Fruit fly (Drosophila melanogaster) whole organism, embryonic: ENCODE results near the gene DNAlig4.

ENCODE experiments used
- Atf6 ChIP-seq: fragments of 200-800 bp; sonication (Bioruptor generic); IDR thresholded peaks from 2 replicates; pipeline ENCODE4 v1.3.6; 2022; ENCODE audit warnings: missing biosample characterization, missing genetic modification characterization
- B-H2 ChIP-seq: fragments of 200-800 bp; sonication (Bioruptor generic); optimal IDR thresholded peaks from 2 replicates; lab custom pipeline; 2018; ENCODE audit warnings: missing biosample characterization, mild to moderate bottlenecking, missing genetic modification characterization
- CG1024 ChIP-seq: fragments of 200-800 bp; sonication (Bioruptor generic); IDR thresholded peaks from 2 replicates; pipeline ENCODE4 v1.3.6; 2022; ENCODE audit warnings: missing biosample characterization, missing genetic modification characterization
- CG10462 ChIP-seq: fragments of 200-800 bp; sonication (Bioruptor generic); optimal IDR thresholded peaks from 2 replicates; lab custom pipeline; 2016; ENCODE audit warnings: missing biosample characterization, missing genetic modification characterization
- CG10543 ChIP-seq: fragments of 200-800 bp; sonication (Bioruptor generic); optimal IDR thresholded peaks from 3 replicates; lab custom pipeline; 2017; ENCODE audit warnings: missing biosample characterization, mild to moderate bottlenecking, missing genetic modification characterization, moderate library complexity
- CG11093 ChIP-seq: fragments of 200-800 bp; sonication (Bioruptor generic); IDR thresholded peaks from 3 replicates; pipeline ENCODE4 v1.3.6; 2022; ENCODE audit warnings: missing biosample characterization, missing genetic modification characterization
- CG1233 ChIP-seq: fragments of 200-800 bp; sonication (Bioruptor generic); optimal IDR thresholded peaks from 4 replicates; lab custom pipeline; 2018; ENCODE audit warnings: missing biosample characterization, mild to moderate bottlenecking, missing genetic modification characterization
- CG12769 ChIP-seq: fragments of 200-800 bp; sonication (Bioruptor generic); optimal IDR thresholded peaks from 2 replicates; lab custom pipeline; 2019; ENCODE audit warnings: missing biosample characterization, mild to moderate bottlenecking, missing genetic modification characterization, moderate library complexity
- CG15601 ChIP-seq: fragments of 200-800 bp; sonication (Bioruptor generic); optimal IDR thresholded peaks from 3 replicates; lab custom pipeline; 2019; ENCODE audit warnings: missing biosample characterization, mild to moderate bottlenecking, missing genetic modification characterization, moderate library complexity
- CG17385 ChIP-seq: fragments of 200-800 bp; sonication (Bioruptor generic); optimal IDR thresholded peaks from 3 replicates; lab custom pipeline; 2018; ENCODE audit warnings: missing biosample characterization, mild to moderate bottlenecking, missing genetic modification characterization
- CG1792 ChIP-seq: fragments of 200-800 bp; sonication (Bioruptor generic); optimal IDR thresholded peaks from 2 replicates; lab custom pipeline; 2016; ENCODE audit warnings: missing biosample characterization, missing genetic modification characterization
- CG18011 ChIP-seq: fragments of 200-800 bp; sonication (Bioruptor generic); optimal IDR thresholded peaks from 2 replicates; lab custom pipeline; 2017; ENCODE audit warnings: missing biosample characterization, missing genetic modification characterization, mild to moderate bottlenecking, moderate library complexity, missing genotype
- CG1832 ChIP-seq: fragments of 200-800 bp; sonication (Bioruptor generic); optimal IDR thresholded peaks from 2 replicates; lab custom pipeline; 2017; ENCODE audit warnings: missing biosample characterization, mild to moderate bottlenecking, missing genetic modification characterization, inconsistent platforms
- CG2120 ChIP-seq: fragments of 200-800 bp; sonication (Bioruptor generic); optimal IDR thresholded peaks from 3 replicates; lab custom pipeline; 2016; ENCODE audit warnings: missing biosample characterization, missing genetic modification characterization
- CG2875 ChIP-seq: fragments of 200-800 bp; sonication (Bioruptor generic); optimal IDR thresholded peaks from 2 replicates; lab custom pipeline; 2017; ENCODE audit warnings: missing biosample characterization, mild to moderate bottlenecking, missing genetic modification characterization, missing genetic modification reagents
- CG34224 ChIP-seq: fragments of 200-800 bp; sonication (Bioruptor generic); IDR thresholded peaks from 3 replicates; pipeline ENCODE4 v1.3.6; 2022; ENCODE audit warnings: missing biosample characterization, missing genetic modification characterization; ENCODE audit not compliant: partially characterized antibody
- CG4360 ChIP-seq: fragments of 200-800 bp; sonication (Bioruptor generic); IDR thresholded peaks from 2 replicates; pipeline ENCODE4 v1.3.6; 2022; ENCODE audit warnings: missing biosample characterization, missing genetic modification characterization
- CG4854 ChIP-seq: fragments of 200-800 bp; sonication (Bioruptor generic); optimal IDR thresholded peaks from 2 replicates; lab custom pipeline; 2016; ENCODE audit warnings: missing biosample characterization, missing genetic modification characterization, inconsistent platforms
- CG6854 ChIP-seq: fragments of 200-800 bp; sonication (Bioruptor generic); optimal IDR thresholded peaks from 3 replicates; lab custom pipeline; 2017; ENCODE audit warnings: missing biosample characterization, mild to moderate bottlenecking, missing genetic modification characterization
- CG8290 ChIP-seq, 3 experiments: fragments of 200-800 bp; sonication (Bioruptor generic); optimal IDR thresholded peaks; 2 replicates each; lab custom pipeline; 2016 to 2019; ENCODE audit warnings: missing biosample characterization in 3 of 3, missing genetic modification characterization in 3 of 3, mild to moderate bottlenecking in 2 of 3, moderate library complexity in 1 of 3
- CoRest ChIP-seq: fragments of 200-800 bp; sonication (Bioruptor generic); optimal IDR thresholded peaks from 3 replicates; lab custom pipeline; 2018; ENCODE audit warnings: missing biosample characterization, mild to moderate bottlenecking, missing genetic modification characterization, moderate library complexity
- Elba2 ChIP-seq: fragments of 200-800 bp; sonication (Bioruptor generic); optimal IDR thresholded peaks from 3 replicates; lab custom pipeline; 2016; ENCODE audit warnings: missing biosample characterization, missing genetic modification characterization
- HmgZ ChIP-seq: fragments of 200-800 bp; sonication (Bioruptor generic); optimal IDR thresholded peaks from 2 replicates; lab custom pipeline; 2018; ENCODE audit warnings: missing biosample characterization, mild to moderate bottlenecking, missing genetic modification characterization
- NFAT ChIP-seq: fragments of 200-800 bp; sonication (Bioruptor generic); IDR thresholded peaks from 2 replicates; pipeline ENCODE4 v1.3.6; 2022; ENCODE audit warnings: missing biosample characterization, missing genetic modification characterization
- Trl ChIP-seq, 3 experiments: fragments of >200 bp in 2 of 3; fragments of 200-800 bp in 1 of 3; sonication (Bioruptor generic) in 1 of 3; optimal IDR thresholded peaks; 2 replicates in 1 of 3; 3 replicates in 2 of 3; lab custom pipeline; 2016 to 2017; ENCODE audit warnings: missing biosample characterization in 1 of 3, missing genetic modification characterization in 1 of 3
- Xbp1 ChIP-seq: fragments of 200-800 bp; sonication (Bioruptor generic); optimal IDR thresholded peaks from 3 replicates; lab custom pipeline; 2016; ENCODE audit warnings: missing biosample characterization, mild to moderate bottlenecking, missing genetic modification characterization
- chinmo ChIP-seq: fragments of 200-800 bp; sonication (Bioruptor generic); IDR thresholded peaks from 4 replicates; pipeline ENCODE4 v1.3.6; 2022; ENCODE audit warnings: missing biosample characterization, missing genetic modification characterization; ENCODE audit not compliant: partially characterized antibody
- chm ChIP-seq: fragments of 200-800 bp; sonication (Bioruptor generic); IDR thresholded peaks from 2 replicates; pipeline ENCODE4 v1.3.6; 2022; ENCODE audit warnings: missing biosample characterization, missing genetic modification characterization
- ci ChIP-seq: fragments of 200-800 bp; sonication (Bioruptor generic); IDR thresholded peaks from 3 replicates; pipeline ENCODE4 v1.3.6; 2022; ENCODE audit warnings: missing biosample characterization, missing genetic modification characterization
- crol ChIP-seq: fragments of 200-800 bp; sonication (Bioruptor generic); IDR thresholded peaks from 2 replicates; pipeline ENCODE4 v1.3.6; 2022; ENCODE audit warnings: missing biosample characterization, missing genetic modification characterization
- dan ChIP-seq: fragments of 200-800 bp; sonication (Bioruptor generic); IDR thresholded peaks from 2 replicates; pipeline ENCODE4 v1.3.6; 2022; ENCODE audit warnings: missing biosample characterization, missing genetic modification characterization
- fd102C ChIP-seq: fragments of 200-800 bp; sonication (Bioruptor generic); optimal IDR thresholded peaks from 2 replicates; lab custom pipeline; 2018; ENCODE audit warnings: missing biosample characterization, mild to moderate bottlenecking, missing genetic modification characterization, moderate library complexity
- hb ChIP-seq: fragments of 200-800 bp; sonication (Bioruptor generic); IDR thresholded peaks from 3 replicates; pipeline ENCODE4 v1.3.6; 2022; ENCODE audit warnings: missing biosample characterization, missing genetic modification characterization; ENCODE audit not compliant: partially characterized antibody
- inv ChIP-seq: fragments of 200-800 bp; sonication (Bioruptor generic); IDR thresholded peaks from 2 replicates; pipeline ENCODE4 v1.3.6; 2022; ENCODE audit warnings: missing biosample characterization, missing genetic modification characterization; ENCODE audit not compliant: partially characterized antibody
- klu ChIP-seq: fragments of 200-800 bp; sonication (Bioruptor generic); IDR thresholded peaks from 2 replicates; pipeline ENCODE4 v1.3.6; 2022; ENCODE audit warnings: missing biosample characterization, missing genetic modification characterization
- kni ChIP-seq: fragments of 200-800 bp; sonication (Bioruptor generic); optimal IDR thresholded peaks from 3 replicates; lab custom pipeline; 2017; ENCODE audit warnings: mild to moderate bottlenecking, missing biosample characterization, missing genetic modification reagents, missing genetic modification characterization
- knrl ChIP-seq: fragments of 200-800 bp; sonication (Bioruptor generic); IDR thresholded peaks from 3 replicates; pipeline ENCODE4 v1.3.6; 2022; ENCODE audit warnings: missing biosample characterization, missing genetic modification characterization; ENCODE audit not compliant: partially characterized antibody
- odd ChIP-seq: fragments of 200-800 bp; sonication (Bioruptor generic); optimal IDR thresholded peaks from 2 replicates; lab custom pipeline; 2017; ENCODE audit warnings: missing biosample characterization, mild to moderate bottlenecking, missing genetic modification characterization
- row ChIP-seq: fragments of 200-800 bp; sonication (Bioruptor generic); IDR thresholded peaks from 3 replicates; pipeline ENCODE4 v1.3.6; 2022; ENCODE audit warnings: missing biosample characterization, missing genetic modification characterization
- seq ChIP-seq: fragments of 200-800 bp; sonication (Bioruptor generic); IDR thresholded peaks from 2 replicates; pipeline ENCODE4 v1.3.6; 2022; ENCODE audit warnings: missing biosample characterization, missing genetic modification characterization
- sqz ChIP-seq: fragments of 200-800 bp; sonication (Bioruptor generic); optimal IDR thresholded peaks from 3 replicates; lab custom pipeline; 2018; ENCODE audit warnings: missing biosample characterization, mild to moderate bottlenecking, missing genetic modification characterization
- sr ChIP-seq: fragments of 200-800 bp; sonication (Bioruptor generic); IDR thresholded peaks from 3 replicates; pipeline ENCODE4 v1.3.6; 2022; ENCODE audit warnings: missing biosample characterization, missing genetic modification characterization
- ttk ChIP-seq: fragments of 200-800 bp; sonication (Bioruptor generic); IDR thresholded peaks from 2 replicates; pipeline ENCODE4 v2.1.2; 2022; ENCODE audit warnings: missing biosample characterization, missing genetic modification characterization
- vfl ChIP-seq: fragments of 200-800 bp; sonication (Bioruptor generic); optimal IDR thresholded peaks from 2 replicates; lab custom pipeline; 2016; ENCODE audit warnings: missing biosample characterization, missing genetic modification characterization
- wek ChIP-seq: fragments of 200-800 bp; sonication (Bioruptor generic); optimal IDR thresholded peaks from 3 replicates; lab custom pipeline; 2018; ENCODE audit warnings: missing biosample characterization, mild to moderate bottlenecking, missing genetic modification characterization, moderate library complexity
- zen ChIP-seq: fragments of 200-800 bp; sonication (Bioruptor generic); optimal IDR thresholded peaks from 3 replicates; lab custom pipeline; 2018; ENCODE audit warnings: missing biosample characterization, mild to moderate bottlenecking, missing genetic modification characterization, moderate library complexity

The DNAlig4 gene

DNA sequence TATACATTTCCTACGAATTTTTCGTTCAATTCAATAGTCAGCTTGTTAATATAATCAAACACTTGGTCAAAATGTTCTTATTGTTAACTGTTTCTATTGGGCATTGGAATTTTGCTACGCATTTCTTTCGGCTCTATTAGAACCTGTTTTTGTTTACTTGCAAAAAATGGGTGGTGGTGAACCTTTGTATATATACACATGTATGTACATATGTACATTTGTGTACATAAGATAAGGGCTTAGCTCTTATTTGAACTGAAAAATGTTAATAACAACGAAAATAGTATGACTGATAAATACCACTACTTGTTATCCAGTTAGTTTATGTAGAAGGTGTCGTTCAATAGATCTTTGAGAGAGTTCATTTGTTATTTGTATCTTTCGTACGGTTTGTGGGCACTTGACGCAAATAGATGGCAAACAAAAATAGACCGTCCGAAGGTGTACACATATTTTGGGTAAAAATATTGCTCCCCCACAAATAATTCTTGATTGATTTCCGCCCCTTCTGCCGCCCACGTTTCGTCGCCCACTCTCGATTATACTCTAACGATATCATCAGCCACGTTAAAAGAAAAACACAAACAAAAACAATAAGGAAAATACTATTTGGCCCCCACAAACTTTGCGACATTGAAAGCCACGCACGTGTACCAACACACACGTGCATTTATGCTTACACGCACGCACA lies 41.6 kb downstream of the DNAlig4 start (continued):
- TF ChIP-seq CG1832 (GFP tag; lab: Kevin White, UChicago): no peak
- peak; percentile 46 for TF ChIP-seq HmgZ (tag; lab: Kevin White, UChicago)
- peak; percentile 46 for TF ChIP-seq wek (GFP tag; lab: Kevin White, UChicago)
- peak; percentile 26 for TF ChIP-seq CG2120
- TF ChIP-seq CG1792 (GFP tag; lab: Kevin White, UChicago): peak; percentile 0
- TF ChIP-seq CG2875 (GFP tag; lab: Kevin White, UChicago): no peak
- TF ChIP-seq inv: no peak
- TF ChIP-seq odd: no peak
- peak; percentile 57 for TF ChIP-seq fd102C (GFP tag; lab: Kevin White, UChicago)
- TF ChIP-seq dan (GFP tag; lab: Robert Waterston, UW): no peak
- TF ChIP-seq CG11093: no peak
- TF ChIP-seq CG4854 (GFP tag; lab: Kevin White, UChicago): peak; percentile 9
- no peak for TF ChIP-seq Xbp1
- TF ChIP-seq B-H2: peak; percentile 77
- no peak for TF ChIP-seq CG6854 (GFP tag; lab: Kevin White, UChicago)
- peak; percentile 37 for TF ChIP-seq CG1233 (GFP tag; lab: Kevin White, UChicago)

DNA sequence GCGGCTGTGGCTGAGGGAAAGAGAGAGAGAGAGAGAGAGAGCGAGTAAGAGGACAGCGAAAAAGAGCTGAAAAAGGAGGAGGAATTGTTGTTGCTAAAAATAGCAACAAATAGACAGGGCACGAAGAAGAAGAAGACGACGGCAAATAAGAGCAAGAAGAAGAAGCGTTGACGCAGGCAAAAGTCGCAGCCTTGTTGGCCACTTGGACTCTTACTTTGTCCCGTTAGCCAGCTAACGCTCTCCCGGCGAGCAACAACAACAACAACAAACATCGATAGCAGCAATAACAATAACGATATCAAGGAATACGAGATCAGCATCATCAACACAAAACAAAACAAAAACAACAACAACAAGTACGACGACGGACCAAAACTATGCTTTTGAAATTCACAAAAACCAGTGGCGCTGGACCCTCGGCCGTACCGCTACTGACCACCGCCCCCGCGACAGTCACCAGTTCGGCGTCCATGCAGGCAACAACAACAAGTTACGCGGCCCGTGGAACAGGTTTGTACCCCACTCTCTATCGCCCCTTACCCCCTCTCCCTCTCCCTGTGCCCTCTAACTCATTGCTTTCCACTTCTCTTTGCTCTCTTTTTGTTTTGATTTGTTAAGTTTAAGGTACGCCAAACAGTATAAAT lies 42.4 kb downstream of the DNAlig4 start:
- TF ChIP-seq B-H2 (peak; percentile 2), crol (GFP tag; lab: Robert Waterston, UW) (peak; percentile 96), zen (tag; lab: Kevin White, UChicago) (no peak), Elba2 (peak; percentile 60), CG34224 (peak; percentile 8; the same call in 1 of the 3 replicates), row (GFP tag; lab: Robert Waterston, UW) (peak; percentile 6; the same call in 1 of the 3 replicates), klu (GFP tag; lab: Robert Waterston, UW) (peak; percentile 37; the same call in 1 of the 2 replicates), CG8290 (GFP tag; optimal IDR thresholded peaks at IDR 0.05; lab: Kevin White, UChicago) (no peak), CG8290 (tag; optimal IDR thresholded peaks at IDR 0.05; lab: Kevin White, UChicago) (peak in 1 of 2 experiments; percentile 21), kni (GFP tag; lab: Kevin White, UChicago) (peak; percentile 29), CG4360 (GFP tag; lab: Robert Waterston, UW) (peak; percentile 84), CG10543 (GFP tag; lab: Kevin White, UChicago) (peak; percentile 5), Atf6 (GFP tag; lab: Robert Waterston, UW) (0 out of 2 replicates have a peak, but pooled peaks have one; percentile 13), chm (GFP tag; lab: Robert Waterston, UW) (0 out of 2 replicates have a peak, but pooled peaks have one; percentile 7), CG1024 (GFP tag; lab: Robert Waterston, UW) (no peak), NFAT (GFP tag; lab: Robert Waterston, UW) (peak; percentile 73), sqz (GFP tag; lab: Kevin White, UChicago) (peak; percentile 16), chinmo (0 out of 4 replicates have a peak, but pooled peaks have one; percentile 55), CG12769 (peak; percentile 59), sr (GFP tag; lab: Robert Waterston, UW) (0 out of 3 replicates have a peak, but pooled peaks have one; percentile 8), hb (GFP tag; lab: Robert Waterston, UW) (no peak), CG18011 (GFP tag; lab: Kevin White, UChicago) (no peak), Trl (optimal IDR thresholded peaks at IDR 0.05; lab: Kevin White, UChicago) (peak; percentile 30 to 79), Trl (GFP tag; optimal IDR thresholded peaks at IDR 0.05; lab: Kevin White, UChicago) (no peak), ttk (GFP tag; lab: Robert Waterston, UW) (no peak), CoRest (tag; lab: Kevin White, UChicago) (no peak), knrl (GFP tag; lab: Robert Waterston, UW) (no peak), vfl (GFP tag; lab: Kevin White, UChicago) (no peak), ci (GFP tag; lab: Robert Waterston, UW) (0 out of 3 replicates have a peak, but pooled peaks have one; percentile 11), CG10462 (GFP tag; lab: Kevin White, UChicago) (no peak), CG15601 (no peak), CG17385 (GFP tag; lab: Kevin White, UChicago) (peak; percentile 92), seq (GFP tag; lab: Robert Waterston, UW) (no peak)
- TF ChIP-seq, all 482 proteins: peak for 20
